Worm (Caenorhabditis elegans) whole organism, L4 larva: ENCODE results near the gene spcs-2.

Source experiments
- D1046.2 ChIP-seq: fragments of 200-800 bp; sonication (Bioruptor generic); IDR thresholded peaks from 2 replicates; pipeline ENCODE4 v1.3.6; 2022; ENCODE audit warnings: missing genetic modification characterization, missing compliant biosample characterization
- F10B5.3 ChIP-seq: sonication (generic microtip); optimal IDR thresholded peaks from 2 replicates; lab custom pipeline; 2016; ENCODE audit warnings: mild to moderate bottlenecking, missing genetic modification characterization, missing compliant biosample characterization
- Y105C5A.15 ChIP-seq: fragments of 200-800 bp; sonication (Bioruptor generic); IDR thresholded peaks from 2 replicates; pipeline ENCODE4 v1.3.6; 2022; ENCODE audit warnings: missing genetic modification characterization, missing compliant biosample characterization
- Y75B8A.6 ChIP-seq: fragments of 200-800 bp; sonication (Bioruptor generic); IDR thresholded peaks from 2 replicates; pipeline ENCODE4 v1.3.6; 2022; ENCODE audit warnings: missing genetic modification reagents, missing genetic modification characterization, missing compliant biosample characterization
- ZK546.5 ChIP-seq, 2 experiments: sonication (generic microtip); optimal IDR thresholded peaks; 2 replicates each; lab custom pipeline; 2017; ENCODE audit warnings: missing biosample characterization in 2 of 2, missing genetic modification characterization in 2 of 2
- ama-1 ChIP-seq: fragments of 150-350 bp; optimal IDR thresholded peaks from 2 replicates; lab custom pipeline; 2014; ENCODE audit warnings: inconsistent platforms, mixed read lengths
- arid-1 ChIP-seq: fragments of 200-800 bp; sonication (Bioruptor generic); conservative IDR thresholded peaks from 2 replicates; pipeline ENCODE4 v1.3.6; 2022; ENCODE audit warnings: missing genetic modification reagents, missing genetic modification characterization, missing compliant biosample characterization
- attf-4 ChIP-seq: sonication (generic microtip); optimal IDR thresholded peaks from 3 replicates; lab custom pipeline; 2017; ENCODE audit warnings: missing biosample characterization, missing genetic modification characterization
- ceh-20 ChIP-seq: fragments of 200-800 bp; sonication (Bioruptor generic); IDR thresholded peaks from 2 replicates; pipeline ENCODE4 v1.3.6; 2022; ENCODE audit warnings: missing genetic modification reagents, missing genetic modification characterization, missing compliant biosample characterization
- ceh-28 ChIP-seq: fragments of 150-350 bp; optimal IDR thresholded peaks from 2 replicates; lab custom pipeline; 2014; ENCODE audit warnings: missing biosample characterization, missing genetic modification reagents, missing genetic modification characterization
- ceh-44 ChIP-seq: fragments of 200-800 bp; sonication (Bioruptor generic); IDR thresholded peaks from 2 replicates; pipeline ENCODE4 v1.3.6; 2022; ENCODE audit warnings: missing genetic modification reagents, missing genetic modification characterization, missing compliant biosample characterization
- ces-1 ChIP-seq: fragments of 150-350 bp; sonication (generic microtip); optimal IDR thresholded peaks from 4 replicates; lab custom pipeline; 2014; ENCODE audit warnings: missing biosample characterization, missing genetic modification reagents, missing genetic modification characterization
- ctbp-1 ChIP-seq: fragments of 200-800 bp; sonication (Bioruptor generic); IDR thresholded peaks from 2 replicates; pipeline ENCODE4 v1.3.6; 2022; ENCODE audit warnings: missing genetic modification reagents, missing genetic modification characterization, missing compliant biosample characterization
- daf-16 ChIP-seq, 3 experiments: sonication (generic microtip); optimal IDR thresholded peaks; 2 replicates each; lab custom pipeline; 2016 to 2017; ENCODE audit warnings: missing genetic modification characterization in 3 of 3, missing genetic modification reagents in 3 of 3, mild to moderate bottlenecking in 2 of 3, missing compliant biosample characterization in 2 of 3, missing biosample characterization in 1 of 3, moderate library complexity in 1 of 3
- daf-19 ChIP-seq: fragments of 200-800 bp; sonication (Bioruptor generic); conservative IDR thresholded peaks from 2 replicates; pipeline ENCODE4 v1.3.6; 2022; ENCODE audit warnings: missing genetic modification characterization, missing compliant biosample characterization
- dpl-1 ChIP-seq: fragments of 150-350 bp; optimal IDR thresholded peaks from 2 replicates; lab custom pipeline; 2014; ENCODE audit warnings: missing biosample characterization, missing genetic modification reagents, missing genetic modification characterization
- duxl-1 ChIP-seq: sonication (generic microtip); optimal IDR thresholded peaks from 2 replicates; lab custom pipeline; 2016; ENCODE audit warnings: mild to moderate bottlenecking, missing genetic modification characterization, moderate library complexity, missing compliant biosample characterization; ENCODE audit not compliant: poor library complexity
- egl-27 ChIP-seq: sonication (generic microtip); optimal IDR thresholded peaks from 3 replicates; lab custom pipeline; 2017; ENCODE audit warnings: missing biosample characterization, missing genetic modification reagents, missing genetic modification characterization
- egl-43 ChIP-seq: fragments of 200-800 bp; sonication (Bioruptor generic); IDR thresholded peaks from 2 replicates; pipeline ENCODE4 v1.3.6; 2022; ENCODE audit warnings: missing genetic modification reagents, missing genetic modification characterization, missing compliant biosample characterization
- fkh-10 ChIP-seq: fragments of 150-350 bp; optimal IDR thresholded peaks from 2 replicates; lab custom pipeline; 2014; ENCODE audit warnings: missing biosample characterization, missing genetic modification reagents, missing genetic modification characterization
- hif-1 ChIP-seq, 2 experiments: sonication (generic microtip); optimal IDR thresholded peaks; 2 replicates each; lab custom pipeline; 2016 to 2017; ENCODE audit warnings: missing compliant biosample characterization in 2 of 2, missing genetic modification characterization in 2 of 2, missing genetic modification reagents in 2 of 2, missing genotype in 2 of 2, mild to moderate bottlenecking in 1 of 2
- hlh-11 ChIP-seq: fragments of 200-800 bp; sonication (Bioruptor generic); optimal IDR thresholded peaks from 2 replicates; lab custom pipeline; 2018; ENCODE audit warnings: mild to moderate bottlenecking, missing genetic modification characterization, missing compliant biosample characterization
- hmg-1.1 ChIP-seq: fragments of 200-800 bp; sonication (Bioruptor generic); IDR thresholded peaks from 2 replicates; pipeline ENCODE4 v1.3.6; 2022; ENCODE audit warnings: missing genetic modification reagents, missing genetic modification characterization, missing compliant biosample characterization
- lin-1 ChIP-seq: fragments of 200-800 bp; sonication (Bioruptor generic); IDR thresholded peaks from 2 replicates; pipeline ENCODE4 v1.3.6; 2022; ENCODE audit warnings: missing genetic modification reagents, missing genetic modification characterization, missing compliant biosample characterization
- lin-29 ChIP-seq: fragments of 200-800 bp; sonication (Bioruptor generic); IDR thresholded peaks from 2 replicates; pipeline ENCODE4 v1.3.6; 2022; ENCODE audit warnings: missing genetic modification reagents, missing genetic modification characterization, missing compliant biosample characterization
- lin-39 ChIP-seq: fragments of 150-350 bp; optimal IDR thresholded peaks from 2 replicates; lab custom pipeline; 2014; ENCODE audit warnings: missing biosample characterization, missing genetic modification reagents, missing genetic modification characterization
- lir-3 ChIP-seq: sonication (generic microtip); optimal IDR thresholded peaks from 2 replicates; lab custom pipeline; 2016; ENCODE audit warnings: mild to moderate bottlenecking, missing genetic modification characterization, missing compliant biosample characterization
- lsy-2 ChIP-seq, 2 experiments: fragments of 150-350 bp in 1 of 2; sonication (generic microtip) in 1 of 2; optimal IDR thresholded peaks; 2 replicates each; lab custom pipeline; 2014 to 2017; ENCODE audit warnings: missing biosample characterization in 2 of 2, missing genetic modification characterization in 2 of 2
- madf-5 ChIP-seq, 2 experiments: fragments of 200-800 bp; sonication (Bioruptor generic); IDR thresholded peaks; 2 replicates each; pipeline ENCODE4 v1.3.6; 2022; ENCODE audit warnings: missing compliant biosample characterization in 2 of 2, missing genetic modification characterization in 2 of 2
- mdt-29 ChIP-seq: fragments of 200-800 bp; sonication (Bioruptor generic); IDR thresholded peaks from 2 replicates; pipeline ENCODE4 v1.3.6; 2022; ENCODE audit warnings: missing genetic modification reagents, missing genetic modification characterization, missing compliant biosample characterization
- mep-1 ChIP-seq: fragments of 150-350 bp; sonication (generic microtip); optimal IDR thresholded peaks from 3 replicates; lab custom pipeline; 2014; ENCODE audit warnings: missing biosample characterization, missing genetic modification characterization
- mxl-2 ChIP-seq: fragments of 200-800 bp; sonication (Bioruptor generic); conservative IDR thresholded peaks from 2 replicates; pipeline ENCODE4 v1.3.6; 2022; ENCODE audit warnings: missing genetic modification reagents, missing genetic modification characterization, missing compliant biosample characterization
- nhr-10 ChIP-seq: fragments of 150-350 bp; optimal IDR thresholded peaks from 2 replicates; lab custom pipeline; 2014; ENCODE audit warnings: missing biosample characterization, missing genetic modification characterization
- nhr-102 ChIP-seq: sonication (generic microtip); optimal IDR thresholded peaks from 2 replicates; lab custom pipeline; 2016; ENCODE audit warnings: mild to moderate bottlenecking, missing genetic modification characterization, moderate library complexity, missing compliant biosample characterization
- nhr-11 ChIP-seq: fragments of 150-350 bp; optimal IDR thresholded peaks from 2 replicates; lab custom pipeline; 2014; ENCODE audit warnings: missing biosample characterization, missing genetic modification characterization
- nhr-111 ChIP-seq: fragments of 200-800 bp; sonication (Bioruptor generic); optimal IDR thresholded peaks from 2 replicates; lab custom pipeline; 2018; ENCODE audit warnings: mild to moderate bottlenecking, missing genetic modification characterization, missing compliant biosample characterization
- nhr-28 ChIP-seq: fragments of 150-350 bp; optimal IDR thresholded peaks from 2 replicates; lab custom pipeline; 2014; ENCODE audit warnings: missing biosample characterization, missing genetic modification characterization
- nhr-42 ChIP-seq: fragments of 200-800 bp; sonication (Bioruptor generic); IDR thresholded peaks from 2 replicates; pipeline ENCODE4 v1.3.6; 2022; ENCODE audit warnings: missing genetic modification characterization, missing compliant biosample characterization
- nhr-48 ChIP-seq: sonication (generic microtip); optimal IDR thresholded peaks from 2 replicates; lab custom pipeline; 2016; ENCODE audit warnings: mild to moderate bottlenecking, missing genetic modification characterization, missing compliant biosample characterization
- nhr-6 ChIP-seq: fragments of 150-350 bp; optimal IDR thresholded peaks from 2 replicates; lab custom pipeline; 2014; ENCODE audit warnings: missing biosample characterization, missing genetic modification characterization
- pha-4 ChIP-seq, 2 experiments: fragments of 150-350 bp in 1 of 2; fragments of 200-800 bp in 1 of 2; sonication (Bioruptor generic) in 1 of 2; IDR thresholded peaks in 1 of 2; optimal IDR thresholded peaks in 1 of 2; 2 replicates each; pipeline versions ENCODE4 v1.3.6 to Lab custom; 2014 to 2022; ENCODE audit warnings: missing genetic modification characterization in 2 of 2, missing genetic modification reagents in 2 of 2, missing biosample characterization in 1 of 2, missing compliant biosample characterization in 1 of 2
- sdz-12 ChIP-seq: fragments of 200-800 bp; sonication (Bioruptor generic); optimal IDR thresholded peaks from 2 replicates; lab custom pipeline; 2018; ENCODE audit warnings: mild to moderate bottlenecking, missing genetic modification characterization, missing compliant biosample characterization
- snpc-1.2 ChIP-seq: fragments of 200-800 bp; sonication (Bioruptor generic); IDR thresholded peaks from 2 replicates; pipeline ENCODE4 v1.3.6; 2022; ENCODE audit warnings: missing genetic modification reagents, missing genetic modification characterization, missing compliant biosample characterization
- tag-97 ChIP-seq: fragments of 200-800 bp; sonication (Bioruptor generic); IDR thresholded peaks from 2 replicates; pipeline ENCODE4 v1.3.6; 2022; ENCODE audit warnings: missing genetic modification characterization, missing compliant biosample characterization
- vab-7 ChIP-seq: fragments of 200-800 bp; sonication (Bioruptor generic); IDR thresholded peaks from 2 replicates; pipeline ENCODE4 v1.3.6; 2022; ENCODE audit warnings: missing genetic modification reagents, missing genetic modification characterization, missing compliant biosample characterization
- zag-1 ChIP-seq: fragments of 150-350 bp; optimal IDR thresholded peaks from 2 replicates; lab custom pipeline; 2014; ENCODE audit warnings: missing biosample characterization, missing genetic modification characterization
- zfp-2 ChIP-seq: sonication (generic microtip); optimal IDR thresholded peaks from 2 replicates; lab custom pipeline; 2016; ENCODE audit warnings: mild to moderate bottlenecking, missing genetic modification characterization, missing compliant biosample characterization
- zfp-3 ChIP-seq: fragments of 200-800 bp; sonication (Bioruptor generic); conservative IDR thresholded peaks from 2 replicates; pipeline ENCODE4 v1.3.6; 2022; ENCODE audit warnings: missing genetic modification reagents, missing genetic modification characterization, missing compliant biosample characterization

The spcs-2 gene

ce11 chrIII:12904987-12905541 is 30.2 kb downstream of the spcs-2 start, which contains the start of gene cox-5A (continued):
- peak; percentile 72 to 74; a peak in 2 of 4 replicates for TF ChIP-seq madf-5 (GFP tag; IDR thresholded peaks at IDR 0.05; lab: Robert Waterston, UW)
- TF ChIP-seq nhr-111 (GFP tag; lab: Kevin White, UChicago): peak; percentile 63
- TF ChIP-seq lin-29 (GFP tag; lab: Robert Waterston, UW): peak; percentile 96
- peak; percentile 2 for TF ChIP-seq lin-39 (tag; lab: Kevin White, UChicago)
- peak; percentile 81 for TF ChIP-seq sdz-12 (GFP tag; lab: Kevin White, UChicago)
- TF ChIP-seq nhr-11 (tag; lab: Kevin White, UChicago): peak; percentile 98
- TF ChIP-seq nhr-6: peak; percentile 99
- TF ChIP-seq ZK546.5 (tag; optimal IDR thresholded peaks at IDR 0.05; lab: Kevin White, UChicago): peak in 1 of 2 experiments; percentile 76
- TF ChIP-seq egl-43: peak; percentile 97
- TF ChIP-seq vab-7 (GFP tag; lab: Robert Waterston, UW): peak; percentile 97
- TF ChIP-seq nhr-28 (tag; lab: Kevin White, UChicago): peak; percentile 94
- peak; percentile 100 for TF ChIP-seq dpl-1 (GFP tag; lab: Kevin White, UChicago)
- peak; percentile 88 for TF ChIP-seq nhr-10 (tag; lab: Kevin White, UChicago)
- peak; percentile 96 for TF ChIP-seq lin-1
- TF ChIP-seq ceh-44 (GFP tag; lab: Robert Waterston, UW): peak; percentile 90
- TF ChIP-seq Y75B8A.6 (GFP tag; lab: Robert Waterston, UW): peak; percentile 94
- TF ChIP-seq ama-1 (lab: Kevin White, UChicago): peak; percentile 94
- peak; percentile 99 for TF ChIP-seq pha-4 (GFP tag; IDR thresholded peaks at IDR 0.05; lab: Robert Waterston, UW)
- TF ChIP-seq pha-4 (tag; optimal IDR thresholded peaks at IDR 0.05; lab: Kevin White, UChicago): peak; percentile 99
- TF ChIP-seq lsy-2 (tag; optimal IDR thresholded peaks at IDR 0.05; lab: Kevin White, UChicago): peak; percentile 100
- TF ChIP-seq daf-19: no peak
- TF ChIP-seq mxl-2: peak; percentile 76; the same call in 1 of the 2 replicates
- TF ChIP-seq F10B5.3 (tag; lab: Kevin White, UChicago): peak; percentile 95
- TF ChIP-seq nhr-42 (GFP tag; lab: Robert Waterston, UW): peak; percentile 98
- TF ChIP-seq arid-1 (GFP tag; lab: Robert Waterston, UW): peak; percentile 98

- TF ChIP-seq zag-1 (tag; lab: Kevin White, UChicago) (no peak), lin-1 (no peak), mdt-29 (GFP tag; lab: Robert Waterston, UW) (peak; percentile 33; the same call in 1 of the 2 replicates), ceh-28 (tag; lab: Kevin White, UChicago) (no peak), nhr-102 (peak; percentile 78), egl-27 (tag; lab: Kevin White, UChicago) (no peak), snpc-1.2 (GFP tag; lab: Robert Waterston, UW) (peak; percentile 71; the same call in 1 of the 2 replicates), hmg-1.1 (GFP tag; lab: Robert Waterston, UW) (0 out of 2 replicates have a peak, but pooled peaks have one; percentile 10), hif-1 (tag; optimal IDR thresholded peaks at IDR 0.05; lab: Kevin White, UChicago) (no peak), ceh-20 (GFP tag; lab: Robert Waterston, UW) (no peak), tag-97 (GFP tag; lab: Robert Waterston, UW) (no peak), daf-16 (GFP tag; optimal IDR thresholded peaks at IDR 0.05; lab: Kevin White, UChicago) (no peak), daf-16 (tag; optimal IDR thresholded peaks at IDR 0.05; lab: Kevin White, UChicago) (peak; percentile 32), zfp-3 (GFP tag; lab: Robert Waterston, UW) (no peak; the same call in 1 of the 2 replicates), sdz-12 (GFP tag; lab: Kevin White, UChicago) (no peak), duxl-1 (tag; lab: Kevin White, UChicago) (peak; percentile 66), hlh-11 (tag; lab: Kevin White, UChicago) (peak; percentile 8), ctbp-1 (GFP tag; lab: Robert Waterston, UW) (0 out of 2 replicates have a peak, but pooled peaks have one; percentile 34), ces-1 (GFP tag; lab: Kevin White, UChicago) (no peak), mep-1 (tag; lab: Kevin White, UChicago) (peak; percentile 64), D1046.2 (GFP tag; lab: Robert Waterston, UW) (no peak), Y105C5A.15 (GFP tag; lab: Robert Waterston, UW) (no peak), fkh-10 (no peak), attf-4 (tag; lab: Kevin White, UChicago) (no peak), nhr-48 (tag; lab: Kevin White, UChicago) (no peak), lir-3 (tag; lab: Kevin White, UChicago) (no peak), zfp-2 (tag; lab: Kevin White, UChicago) (no peak), lin-29 (GFP tag; lab: Robert Waterston, UW) (no peak)
Measured at ce11 chrIII:12906611-12907037, 31.8 kb downstream of the spcs-2 start.
